Worm (Caenorhabditis elegans): ENCODE data around the gene F14H8.4.
A peak's percentile ranks its signal among the peaks of the same experiment; 100 is the strongest.

Gene F14H8.4

DNA sequence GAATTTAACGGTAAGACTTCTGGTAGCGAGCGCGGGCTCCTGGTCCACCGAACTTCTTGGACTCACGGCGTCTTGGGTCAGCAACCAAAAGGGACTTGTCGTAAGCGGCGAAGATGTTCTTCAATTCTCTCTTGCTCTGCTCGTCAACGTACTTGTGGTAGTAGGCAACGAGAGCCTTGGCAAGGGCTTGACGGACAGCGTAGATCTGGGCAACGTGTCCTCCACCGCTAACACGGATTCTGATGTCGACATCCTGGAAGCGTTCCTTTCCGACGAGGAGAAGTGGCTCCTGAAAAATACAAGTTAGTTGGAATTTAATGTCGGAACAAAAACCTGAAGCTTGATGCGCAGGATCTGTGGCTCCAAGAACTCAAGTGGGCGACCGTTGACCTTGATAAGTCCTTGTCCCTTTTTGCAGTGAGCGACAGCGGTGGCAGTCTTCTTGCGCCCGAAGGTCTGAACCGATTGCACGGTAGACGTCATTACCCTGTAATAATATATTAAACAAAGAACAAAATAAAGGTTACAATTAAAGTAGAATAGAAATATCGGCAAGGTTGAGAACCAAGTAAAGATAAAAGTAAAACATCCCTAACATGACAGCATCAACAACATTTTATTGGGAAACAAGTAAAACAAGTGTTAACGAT is 23.5 kb upstream of the F14H8.4 start, which contains the start of gene rps-16:
Gene rps-16 (minus strand): TSS at position 487 of the 650 bp plus-strand sequence.
- TF ChIP-seq nhr-23 (tag; optimal IDR thresholded peaks at IDR 0.05) (no peak), sma-3 (GFP tag; optimal IDR thresholded peaks at IDR 0.05) (no peak), mbf-1 (tag; optimal IDR thresholded peaks at IDR 0.05) (no peak), nhr-11 (tag; optimal IDR thresholded peaks at IDR 0.05) (no peak), sma-9 (GFP tag; optimal IDR thresholded peaks at IDR 0.05) (no peak), sma-9 (tag; optimal IDR thresholded peaks at IDR 0.05) (no peak), unc-55 (GFP tag; optimal IDR thresholded peaks at IDR 0.05) (no peak), mdl-1 (tag; optimal IDR thresholded peaks at IDR 0.05) (no peak), unc-62 (GFP tag; optimal IDR thresholded peaks at IDR 0.05) (no peak), fos-1 (tag; optimal IDR thresholded peaks at IDR 0.05) (no peak), ztf-11 (tag; optimal IDR thresholded peaks at IDR 0.05) (no peak), nhr-6 (tag; optimal IDR thresholded peaks at IDR 0.05) (no peak)

DNA sequence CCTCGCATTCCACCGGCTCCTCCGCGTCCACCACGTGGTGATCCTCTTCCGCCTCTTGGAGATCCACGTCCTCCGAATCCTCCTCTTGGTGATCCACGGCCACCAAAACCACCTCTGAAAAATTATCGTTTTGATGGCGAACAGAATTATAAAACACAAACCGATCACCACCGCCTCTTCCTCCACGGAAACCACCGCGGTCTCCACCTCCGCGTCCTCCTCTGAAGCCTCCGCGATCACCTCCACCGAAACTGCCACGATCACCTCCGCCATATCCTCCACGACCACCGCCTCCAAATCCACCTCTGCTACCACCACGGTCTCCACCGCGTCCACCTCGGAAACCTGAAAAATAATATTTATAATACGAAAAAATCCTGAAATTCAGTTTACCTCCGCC is 22.1 kb upstream of the F14H8.4 start:
- TF ChIP-seq alr-1 (tag; optimal IDR thresholded peaks at IDR 0.05) (no peak), unc-62 (GFP tag; optimal IDR thresholded peaks at IDR 0.05) (no peak), blmp-1 (tag; optimal IDR thresholded peaks at IDR 0.05; ENCODE audit: insufficient read depth) (no peak), sma-3 (GFP tag; optimal IDR thresholded peaks at IDR 0.05) (no peak)

- TF ChIP-seq C34F6.9 (tag; optimal IDR thresholded peaks at IDR 0.05) (peak; percentile 93), egl-27 (tag; optimal IDR thresholded peaks at IDR 0.05) (peak; percentile 77), dmd-4 (tag; optimal IDR thresholded peaks at IDR 0.05) (no peak), Y55F3AM.14 (GFP tag; optimal IDR thresholded peaks at IDR 0.05) (peak; percentile 5), sma-9 (GFP tag; optimal IDR thresholded peaks at IDR 0.05) (peak; percentile 93), sma-9 (tag; optimal IDR thresholded peaks at IDR 0.05) (no peak), mdl-1 (tag; optimal IDR thresholded peaks at IDR 0.05) (peak in 1 of 2 experiments; percentile 33), R02D3.7 (tag; optimal IDR thresholded peaks at IDR 0.05) (peak; percentile 68), lin-11 (tag; optimal IDR thresholded peaks at IDR 0.05) (peak; percentile 86), nhr-21 (tag; optimal IDR thresholded peaks at IDR 0.05) (peak; percentile 84), F13H6.1 (tag; optimal IDR thresholded peaks at IDR 0.05) (peak; percentile 92), ZK546.5 (tag; optimal IDR thresholded peaks at IDR 0.05) (peak; percentile 45), mbf-1 (tag; optimal IDR thresholded peaks at IDR 0.05) (no peak), sma-3 (GFP tag; optimal IDR thresholded peaks at IDR 0.05) (peak; percentile 95), ceh-16 (tag; optimal IDR thresholded peaks at IDR 0.05) (peak; percentile 38), unc-55 (GFP tag; optimal IDR thresholded peaks at IDR 0.05) (peak; percentile 93), ama-1 (optimal IDR thresholded peaks at IDR 0.05) (no peak), ztf-4 (tag; optimal IDR thresholded peaks at IDR 0.05) (peak; percentile 70), nhr-10 (tag; optimal IDR thresholded peaks at IDR 0.05) (no peak), peb-1 (tag; optimal IDR thresholded peaks at IDR 0.05) (no peak), nhr-11 (tag; optimal IDR thresholded peaks at IDR 0.05) (peak; percentile 26), lsy-2 (tag; optimal IDR thresholded peaks at IDR 0.05) (peak; percentile 91 to 98), gmeb-1 (tag; optimal IDR thresholded peaks at IDR 0.05) (peak; percentile 89), lin-13 (GFP tag; optimal IDR thresholded peaks at IDR 0.05) (peak; percentile 89), sem-4 (tag; optimal IDR thresholded peaks at IDR 0.05) (peak; percentile 82), unc-39 (tag; optimal IDR thresholded peaks at IDR 0.05) (no peak), skn-1 (tag; optimal IDR thresholded peaks at IDR 0.05) (no peak), alr-1 (tag; optimal IDR thresholded peaks at IDR 0.05) (no peak), blmp-1 (tag; optimal IDR thresholded peaks at IDR 0.05; ENCODE audit: insufficient read depth) (peak; percentile 39), zag-1 (tag; optimal IDR thresholded peaks at IDR 0.05) (peak; percentile 83), fos-1 (tag; optimal IDR thresholded peaks at IDR 0.05) (peak; percentile 69), crh-2 (tag; optimal IDR thresholded peaks at IDR 0.05) (peak; percentile 87), nhr-25 (tag; optimal IDR thresholded peaks at IDR 0.05) (peak; percentile 91), unc-62 (GFP tag; optimal IDR thresholded peaks at IDR 0.05) (no peak), snpc-4 (tag; optimal IDR thresholded peaks at IDR 0.05) (peak; percentile 83), ztf-11 (tag; optimal IDR thresholded peaks at IDR 0.05) (no peak), ceh-82 (tag; optimal IDR thresholded peaks at IDR 0.05) (peak; percentile 15), nhr-77 (tag; optimal IDR thresholded peaks at IDR 0.05) (peak; percentile 21), lin-39 (tag; optimal IDR thresholded peaks at IDR 0.05) (no peak), nhr-129 (tag; optimal IDR thresholded peaks at IDR 0.05) (peak; percentile 96), mab-5 (tag; optimal IDR thresholded peaks at IDR 0.05) (peak; percentile 90)
These were observed 21.4 kb upstream of the F14H8.4 start, which contains the start of the genes fib-1 and mut-15 for ce11 chrV:15002184-15002690. TSS of gene fib-1 (minus strand) at chrV:15002223. TSS of gene mut-15 (plus strand) at chrV:15002543.
